Worm (Caenorhabditis elegans): Measurements from ENCODE around the gene ugt-50.

DNA sequence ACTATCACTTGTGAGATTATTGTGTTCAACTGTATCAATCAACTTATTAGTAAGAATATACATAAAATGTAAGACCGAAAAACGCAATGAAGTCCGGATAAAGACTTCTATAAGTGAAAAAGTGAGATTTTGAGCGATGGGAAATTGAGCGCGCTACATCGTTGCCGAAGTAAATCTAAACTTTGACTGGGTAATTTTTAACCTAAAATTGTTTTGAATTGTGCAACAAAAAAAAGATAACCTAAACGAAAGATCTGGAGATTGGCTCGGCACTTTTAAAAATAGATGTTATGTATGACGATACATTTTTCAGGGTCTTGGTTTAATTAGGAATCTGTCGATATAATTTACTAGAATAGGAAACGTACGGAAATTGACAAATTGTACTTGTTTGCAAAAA, 28.3 kb upstream of the ugt-50 start:
- TF ChIP-seq W03F9.2 (tag; optimal IDR thresholded peaks at IDR 0.05) (peak; percentile 34), him-1 (tag; optimal IDR thresholded peaks at IDR 0.05) (no peak), dao-5 (tag; optimal IDR thresholded peaks at IDR 0.05) (no peak)
